Fruit fly (Drosophila melanogaster) whole organism, embryonic: Measurements from ENCODE around the gene Cont.
A peak's percentile ranks its signal among the peaks of the same experiment; 100 is the strongest.

Experiments used
- ATbp ChIP-seq: fragments of 200-800 bp; sonication (Bioruptor generic); optimal IDR thresholded peaks from 2 replicates; lab custom pipeline; 2017; ENCODE audit warnings: missing biosample characterization, mild to moderate bottlenecking, missing genetic modification characterization, missing genetic modification reagents
- CG10543 ChIP-seq: fragments of 200-800 bp; sonication (Bioruptor generic); optimal IDR thresholded peaks from 3 replicates; lab custom pipeline; 2017; ENCODE audit warnings: missing biosample characterization, mild to moderate bottlenecking, missing genetic modification characterization, moderate library complexity
- CG11696 ChIP-seq: fragments of 200-800 bp; sonication (Bioruptor generic); IDR thresholded peaks from 2 replicates; pipeline ENCODE4 v1.3.6; 2022; ENCODE audit warnings: missing biosample characterization, missing genetic modification characterization
- CG1602 ChIP-seq: fragments of 200-800 bp; sonication (Bioruptor generic); optimal IDR thresholded peaks from 3 replicates; lab custom pipeline; 2016; ENCODE audit warnings: missing biosample characterization, missing genetic modification characterization
- CG1603 ChIP-seq: fragments of 200-800 bp; sonication (Bioruptor generic); optimal IDR thresholded peaks from 2 replicates; lab custom pipeline; 2019; ENCODE audit warnings: missing biosample characterization, mild to moderate bottlenecking, missing genetic modification characterization, moderate library complexity
- CG16863 ChIP-seq: fragments of 200-800 bp; sonication (Bioruptor generic); optimal IDR thresholded peaks from 3 replicates; lab custom pipeline; 2016; ENCODE audit warnings: missing biosample characterization, missing genetic modification characterization
- CG2712 ChIP-seq: fragments of 200-800 bp; optimal IDR thresholded peaks from 3 replicates; lab custom pipeline; 2019; ENCODE audit warnings: missing biosample characterization, mild to moderate bottlenecking, missing genetic modification characterization, moderate library complexity
- CG33213 ChIP-seq: fragments of 200-800 bp; sonication (Bioruptor generic); optimal IDR thresholded peaks from 3 replicates; lab custom pipeline; 2016; ENCODE audit warnings: missing biosample characterization, missing genetic modification characterization
- CG7357 ChIP-seq: fragments of 200-800 bp; sonication (Bioruptor generic); IDR thresholded peaks from 3 replicates; pipeline ENCODE4 v1.3.6; 2022; ENCODE audit warnings: missing biosample characterization, missing genetic modification characterization
- CG8281 ChIP-seq: fragments of 200-800 bp; sonication (Bioruptor generic); optimal IDR thresholded peaks from 2 replicates; lab custom pipeline; 2018; ENCODE audit warnings: missing biosample characterization, mild to moderate bottlenecking, missing genetic modification characterization, moderate library complexity
- CoRest ChIP-seq: fragments of 200-800 bp; sonication (Bioruptor generic); optimal IDR thresholded peaks from 3 replicates; lab custom pipeline; 2018; ENCODE audit warnings: missing biosample characterization, mild to moderate bottlenecking, missing genetic modification characterization, moderate library complexity
- D19B ChIP-seq: fragments of 200-800 bp; sonication (Bioruptor generic); optimal IDR thresholded peaks from 2 replicates; lab custom pipeline; 2017; ENCODE audit warnings: missing biosample characterization, mild to moderate bottlenecking, missing genetic modification characterization
- Deaf1 ChIP-seq: fragments of 200-800 bp; optimal IDR thresholded peaks from 3 replicates; lab custom pipeline; 2019; ENCODE audit warnings: missing biosample characterization, mild to moderate bottlenecking, missing genetic modification characterization, moderate library complexity
- Dip2 ChIP-seq: fragments of 200-800 bp; sonication (Bioruptor generic); IDR thresholded peaks from 2 replicates; pipeline ENCODE4 v1.3.6; 2022; ENCODE audit warnings: missing biosample characterization, missing genetic modification characterization
- Dip3 ChIP-seq: fragments of 200-800 bp; sonication (Bioruptor generic); optimal IDR thresholded peaks from 3 replicates; lab custom pipeline; 2016; ENCODE audit warnings: missing biosample characterization, missing genetic modification characterization
- Doc3 ChIP-seq: fragments of 200-800 bp; sonication (Bioruptor generic); IDR thresholded peaks from 3 replicates; pipeline ENCODE4 v1.3.6; 2022; ENCODE audit warnings: missing biosample characterization, missing genetic modification characterization; ENCODE audit not compliant: partially characterized antibody
- Dref ChIP-seq: fragments of 200-800 bp; sonication (Bioruptor generic); IDR thresholded peaks from 2 replicates; pipeline ENCODE4 v1.3.6; 2022; ENCODE audit warnings: missing biosample characterization, missing genetic modification characterization
- Ets65A ChIP-seq: fragments of 200-800 bp; sonication (Bioruptor generic); peaks from one replicate; lab custom pipeline; 2016; ENCODE audit warnings: missing biosample characterization, missing genetic modification characterization
- H15 ChIP-seq: fragments of 200-800 bp; sonication (Bioruptor generic); IDR thresholded peaks from 3 replicates; pipeline ENCODE4 v1.3.6; 2022; ENCODE audit warnings: missing biosample characterization, missing genetic modification characterization
- Hr39 ChIP-seq: fragments of >200 bp; optimal IDR thresholded peaks from 2 replicates; lab custom pipeline; 2017
- MTF-1 ChIP-seq: fragments of 200-800 bp; sonication (Bioruptor generic); optimal IDR thresholded peaks from 2 replicates; lab custom pipeline; 2018; ENCODE audit warnings: missing biosample characterization, mild to moderate bottlenecking, missing genetic modification characterization, borderline replicate concordance
- Med ChIP-seq: fragments of 200-800 bp; sonication (Bioruptor generic); peaks from one replicate; lab custom pipeline; 2016; ENCODE audit warnings: missing biosample characterization, missing genetic modification characterization, mild to moderate bottlenecking, inconsistent platforms, moderate library complexity
- NC2α ChIP-seq: fragments of 200-800 bp; sonication (Bioruptor generic); optimal IDR thresholded peaks from 2 replicates; lab custom pipeline; 2016; ENCODE audit warnings: missing biosample characterization, missing genetic modification characterization
- NK7.1 ChIP-seq: fragments of 200-800 bp; sonication (Bioruptor generic); optimal IDR thresholded peaks from 3 replicates; lab custom pipeline; 2016; ENCODE audit warnings: missing biosample characterization, missing genetic modification characterization
- Scr ChIP-seq: fragments of 200-800 bp; sonication (Bioruptor generic); IDR thresholded peaks from 2 replicates; pipeline ENCODE4 v1.3.6; 2022; ENCODE audit warnings: missing biosample characterization, missing genetic modification characterization; ENCODE audit not compliant: partially characterized antibody
- Sin3A ChIP-seq: fragments of >200 bp; optimal IDR thresholded peaks from 2 replicates; lab custom pipeline; 2018
- Trl ChIP-seq, 3 experiments: fragments of >200 bp in 2 of 3; fragments of 200-800 bp in 1 of 3; sonication (Bioruptor generic) in 1 of 3; optimal IDR thresholded peaks; 2 replicates in 1 of 3; 3 replicates in 2 of 3; lab custom pipeline; 2016 to 2017; ENCODE audit warnings: missing biosample characterization in 1 of 3, missing genetic modification characterization in 1 of 3
- YL-1 ChIP-seq: fragments of 200-800 bp; sonication (Bioruptor generic); optimal IDR thresholded peaks from 3 replicates; lab custom pipeline; 2017; ENCODE audit warnings: missing biosample characterization, mild to moderate bottlenecking, missing genetic modification characterization
- ato ChIP-seq: fragments of 200-800 bp; sonication (Bioruptor generic); IDR thresholded peaks from 2 replicates; pipeline ENCODE4 v1.3.6; 2022; ENCODE audit warnings: missing biosample characterization, missing genetic modification characterization; ENCODE audit not compliant: partially characterized antibody
- bcd ChIP-seq: fragments of 200-800 bp; sonication (Bioruptor generic); optimal IDR thresholded peaks from 2 replicates; lab custom pipeline; 2017; ENCODE audit warnings: missing biosample characterization, mild to moderate bottlenecking, missing genetic modification characterization
- bowl ChIP-seq: fragments of 200-800 bp; sonication (Bioruptor generic); IDR thresholded peaks from 2 replicates; pipeline ENCODE4 v1.3.6; 2022; ENCODE audit warnings: missing biosample characterization, missing genetic modification characterization
- crol ChIP-seq: fragments of 200-800 bp; sonication (Bioruptor generic); IDR thresholded peaks from 2 replicates; pipeline ENCODE4 v1.3.6; 2022; ENCODE audit warnings: missing biosample characterization, missing genetic modification characterization
- danr ChIP-seq: fragments of 200-800 bp; sonication (Bioruptor generic); IDR thresholded peaks from 2 replicates; pipeline ENCODE4 v1.3.6; 2022; ENCODE audit warnings: missing biosample characterization, missing genetic modification characterization
- dmrt99B ChIP-seq: fragments of 200-800 bp; sonication (Bioruptor generic); optimal IDR thresholded peaks from 2 replicates; lab custom pipeline; 2018; ENCODE audit warnings: missing biosample characterization, mild to moderate bottlenecking, missing genetic modification characterization, moderate library complexity
- dysf ChIP-seq: fragments of 200-800 bp; sonication (Bioruptor generic); IDR thresholded peaks from 3 replicates; pipeline ENCODE4 v1.3.6; 2022; ENCODE audit warnings: missing biosample characterization, missing genetic modification characterization
- emc ChIP-seq: fragments of 200-800 bp; sonication (Bioruptor generic); optimal IDR thresholded peaks from 2 replicates; lab custom pipeline; 2016; ENCODE audit warnings: missing biosample characterization, missing genetic modification characterization
- fru ChIP-seq: fragments of >200 bp; optimal IDR thresholded peaks from 2 replicates; lab custom pipeline; 2017
- ftz-f1 ChIP-seq: fragments of 200-800 bp; sonication (Bioruptor generic); optimal IDR thresholded peaks from 2 replicates; lab custom pipeline; 2016; ENCODE audit warnings: missing biosample characterization, missing genetic modification characterization
- gro ChIP-seq: fragments of 200-800 bp; sonication (Bioruptor generic); optimal IDR thresholded peaks from 2 replicates; lab custom pipeline; 2016; ENCODE audit warnings: missing biosample characterization, missing genetic modification characterization
- gt ChIP-seq: fragments of 200-800 bp; sonication (Bioruptor generic); IDR thresholded peaks from 2 replicates; pipeline ENCODE4 v1.3.6; 2022; ENCODE audit warnings: missing biosample characterization, missing genetic modification characterization
- hb ChIP-seq: fragments of 200-800 bp; sonication (Bioruptor generic); IDR thresholded peaks from 3 replicates; pipeline ENCODE4 v1.3.6; 2022; ENCODE audit warnings: missing biosample characterization, missing genetic modification characterization; ENCODE audit not compliant: partially characterized antibody
- mirr ChIP-seq: fragments of 200-800 bp; sonication (Bioruptor generic); optimal IDR thresholded peaks from 3 replicates; lab custom pipeline; 2018; ENCODE audit warnings: missing biosample characterization, mild to moderate bottlenecking, missing genetic modification characterization
- peb ChIP-seq: fragments of 200-800 bp; sonication (Bioruptor generic); IDR thresholded peaks from 2 replicates; pipeline ENCODE4 v1.3.6; 2022; ENCODE audit warnings: missing biosample characterization, missing genetic modification characterization
- run ChIP-seq: fragments of 200-800 bp; sonication (Bioruptor generic); optimal IDR thresholded peaks from 3 replicates; lab custom pipeline; 2018; ENCODE audit warnings: missing biosample characterization, mild to moderate bottlenecking, missing genetic modification characterization
- shn ChIP-seq: fragments of 200-800 bp; sonication (Bioruptor generic); optimal IDR thresholded peaks from 3 replicates; lab custom pipeline; 2016; ENCODE audit warnings: missing biosample characterization, missing genetic modification characterization
- sima ChIP-seq: fragments of 200-800 bp; sonication (Bioruptor generic); optimal IDR thresholded peaks from 2 replicates; lab custom pipeline; 2016; ENCODE audit warnings: missing biosample characterization, missing genetic modification characterization
- ssp ChIP-seq: fragments of 200-800 bp; sonication (Bioruptor generic); IDR thresholded peaks from 2 replicates; pipeline ENCODE4 v1.3.6; 2022; ENCODE audit warnings: missing biosample characterization, missing genetic modification characterization
- twi ChIP-seq: fragments of 200-800 bp; optimal IDR thresholded peaks from 2 replicates; lab custom pipeline; 2019; ENCODE audit warnings: missing biosample characterization, mild to moderate bottlenecking, missing genetic modification characterization, moderate library complexity
- zf30C ChIP-seq: fragments of 200-800 bp; sonication (Bioruptor generic); optimal IDR thresholded peaks from 3 replicates; lab custom pipeline; 2018; ENCODE audit warnings: missing biosample characterization, mild to moderate bottlenecking, missing genetic modification characterization

Cont gene

dm6 chr3R:4378363-4379354 is 2.4 kb upstream of the Cont start, which contains the start of gene Sfxn1-3 (continued):
- peak; percentile 4 for TF ChIP-seq ftz-f1 (GFP tag; lab: Kevin White, UChicago)
- TF ChIP-seq ATbp (GFP tag; lab: Kevin White, UChicago): no peak
- peak; percentile 96 for TF ChIP-seq D19B (GFP tag; lab: Kevin White, UChicago)
- no peak; the same call in 2 of the 3 replicates for TF ChIP-seq hb (GFP tag; lab: Robert Waterston, UW)
- peak; percentile 21 for TF ChIP-seq CG2712 (tag; lab: Kevin White, UChicago)
- peak; percentile 34; the same call in 1 of the 2 replicates for TF ChIP-seq ato
- 0 out of 3 replicates have a peak, but pooled peaks have one; percentile 20 for TF ChIP-seq CG7357 (GFP tag; lab: Robert Waterston, UW)
- TF ChIP-seq twi (tag; lab: Kevin White, UChicago): no peak
- TF ChIP-seq gt: no peak
- peak; percentile 34 for TF ChIP-seq Dip3
- TF ChIP-seq Deaf1: peak; percentile 81
- TF ChIP-seq CG33213: no peak
- TF ChIP-seq peb (GFP tag; lab: Robert Waterston, UW): no peak
- peak; percentile 28; the same call in 1 of the 2 replicates for TF ChIP-seq bowl (GFP tag; lab: Robert Waterston, UW)
- peak; percentile 16 for TF ChIP-seq run (tag; lab: Kevin White, UChicago)
- peak; percentile 78 for TF ChIP-seq Ets65A
- TF ChIP-seq CG11696 (GFP tag; lab: Robert Waterston, UW): no peak
- TF ChIP-seq emc: no peak
- TF ChIP-seq mirr (GFP tag; lab: Kevin White, UChicago): peak; percentile 85
- TF ChIP-seq NC2α (GFP tag; lab: Kevin White, UChicago): no peak
- TF ChIP-seq zf30C (GFP tag; lab: Kevin White, UChicago): no peak
- peak; percentile 62 to 79 for TF ChIP-seq Trl (optimal IDR thresholded peaks at IDR 0.05; lab: Kevin White, UChicago)
- TF ChIP-seq Trl (GFP tag; optimal IDR thresholded peaks at IDR 0.05; lab: Kevin White, UChicago): peak; percentile 80
- no peak for TF ChIP-seq Sin3A
- peak; percentile 10 for TF ChIP-seq CG16863 (GFP tag; lab: Kevin White, UChicago)
- TF ChIP-seq Dip2 (GFP tag; lab: Robert Waterston, UW): no peak
- peak; percentile 23 for TF ChIP-seq CG1603 (tag; lab: Kevin White, UChicago)
- TF ChIP-seq sima (GFP tag; lab: Kevin White, UChicago): no peak
- TF ChIP-seq CG1602 (GFP tag; lab: Kevin White, UChicago): peak; percentile 16
- no peak for TF ChIP-seq fru (lab: Kevin White, UChicago)
- 0 out of 3 replicates have a peak, but pooled peaks have one; percentile 2 for TF ChIP-seq H15 (GFP tag; lab: Robert Waterston, UW)
- peak; percentile 94 for TF ChIP-seq Med (GFP tag; lab: Kevin White, UChicago)
- TF ChIP-seq Scr (GFP tag; lab: Robert Waterston, UW): 0 out of 2 replicates have a peak, but pooled peaks have one; percentile 35
- 0 out of 3 replicates have a peak, but pooled peaks have one; percentile 20 for TF ChIP-seq dysf (GFP tag; lab: Robert Waterston, UW)
- no peak for TF ChIP-seq MTF-1 (GFP tag; lab: Kevin White, UChicago)
- no peak for TF ChIP-seq dmrt99B (tag; lab: Kevin White, UChicago)
- TF ChIP-seq Doc3 (GFP tag; lab: Robert Waterston, UW): peak; percentile 20; the same call in 1 of the 3 replicates
- no peak for TF ChIP-seq Dref (GFP tag; lab: Robert Waterston, UW)
- TF ChIP-seq CG10543 (GFP tag; lab: Kevin White, UChicago): peak; percentile 94
- no peak for TF ChIP-seq Hr39 (lab: Kevin White, UChicago)
- TF ChIP-seq gro (GFP tag; lab: Kevin White, UChicago): peak; percentile 79
- TF ChIP-seq danr: no peak
- peak; percentile 96 for TF ChIP-seq crol (GFP tag; lab: Robert Waterston, UW)
- no peak for TF ChIP-seq shn (GFP tag; lab: Kevin White, UChicago)
- peak; percentile 16 for TF ChIP-seq YL-1 (GFP tag; lab: Kevin White, UChicago)
- peak; percentile 33 for TF ChIP-seq bcd (GFP tag; lab: Kevin White, UChicago)
- TF ChIP-seq CG8281: no peak
- TF ChIP-seq ssp (GFP tag; lab: Robert Waterston, UW): no peak
- no peak for TF ChIP-seq NK7.1 (GFP tag; lab: Kevin White, UChicago)
- TF ChIP-seq CoRest (tag; lab: Kevin White, UChicago): peak; percentile 23
